Fruit fly (Drosophila melanogaster) ovary, adult (tissue): ENCODE data around the gene AlaRS-m.

Experiments used
- CG17801 ChIP-seq: fragments of 200-800 bp; optimal IDR thresholded peaks from 2 replicates; lab custom pipeline; 2019; ENCODE audit warnings: missing biosample characterization, mild to moderate bottlenecking, missing genetic modification characterization, moderate library complexity; ENCODE audit not compliant: partially characterized antibody

The AlaRS-m gene

dm6 chr3L:5154917-5155613, 9.2 kb downstream of the AlaRS-m start:
- no peak for TF ChIP-seq CG17801 (GFP tag; lab: Kevin White, UChicago)

dm6 chr3L:5172470-5172869, 26.6 kb downstream of the AlaRS-m start:
- peak; percentile 65 for TF ChIP-seq CG17801 (GFP tag; lab: Kevin White, UChicago)

- TF ChIP-seq CG17801 (GFP tag; lab: Kevin White, UChicago) = no peak
Measured at dm6 chr3L:5176071-5176470, 30.2 kb downstream of the AlaRS-m start.

dm6 chr3L:5176789-5177188, 30.9 kb downstream of the AlaRS-m start:
- TF ChIP-seq CG17801 (GFP tag; lab: Kevin White, UChicago) = no peak

dm6 chr3L:5178903-5179302, 33.0 kb downstream of the AlaRS-m start:
- no peak for TF ChIP-seq CG17801 (GFP tag; lab: Kevin White, UChicago)

- TF ChIP-seq CG17801 (GFP tag; lab: Kevin White, UChicago) = peak; percentile 44
Measured at dm6 chr3L:5180179-5180578, 34.3 kb downstream of the AlaRS-m start.

- no peak for TF ChIP-seq CG17801 (GFP tag; lab: Kevin White, UChicago)
Measured at dm6 chr3L:5180968-5181612, 35.2 kb downstream of the AlaRS-m start.

dm6 chr3L:5182255-5182993, 36.5 kb downstream of the AlaRS-m start:
- no peak for TF ChIP-seq CG17801 (GFP tag; lab: Kevin White, UChicago)

dm6 chr3L:5182994-5183566, 37.2 kb downstream of the AlaRS-m start:
- TF ChIP-seq CG17801 (GFP tag; lab: Kevin White, UChicago) = no peak

- TF ChIP-seq CG17801 (GFP tag; lab: Kevin White, UChicago) = no peak
Measured at dm6 chr3L:5183662-5184061, 37.8 kb downstream of the AlaRS-m start.

- peak; percentile 16 for TF ChIP-seq CG17801 (GFP tag; lab: Kevin White, UChicago)
Measured at dm6 chr3L:5184502-5184859, 38.6 kb downstream of the AlaRS-m start.

- peak; percentile 6 for TF ChIP-seq CG17801 (GFP tag; lab: Kevin White, UChicago)
Measured at dm6 chr3L:5184860-5185639, 39.2 kb downstream of the AlaRS-m start.

dm6 chr3L:5186807-5187571, 41.1 kb downstream of the AlaRS-m start:
- peak; percentile 72 for TF ChIP-seq CG17801 (GFP tag; lab: Kevin White, UChicago)

dm6 chr3L:5187572-5187934, 41.7 kb downstream of the AlaRS-m start:
- TF ChIP-seq CG17801 (GFP tag; lab: Kevin White, UChicago) = peak; percentile 82
